Worm (Caenorhabditis elegans): ENCODE data around the gene K08C7.6.

The K08C7.6 gene

ce11 chrIV:10716348-10716747 lies 30.7 kb upstream of the K08C7.6 start, which contains the start of gene ncx-3:
Gene ncx-3, plus strand, starts transcription at chrIV:10716648.
- TF ChIP-seq Y53G8AR.9 (GFP tag; conservative IDR thresholded peaks at IDR 0.05) (no peak), aptf-2 (GFP tag; conservative IDR thresholded peaks at IDR 0.05) (no peak), rec-8 (tag; optimal IDR thresholded peaks at IDR 0.05) (no peak), Y79H2A.3 (GFP tag; conservative IDR thresholded peaks at IDR 0.05) (no peak), akir-1 (GFP tag; optimal IDR thresholded peaks at IDR 0.05) (no peak), tlf-1 (GFP tag; optimal IDR thresholded peaks at IDR 0.05) (no peak), C06A6.2 (GFP tag; conservative IDR thresholded peaks at IDR 0.05) (no peak), lir-1 (GFP tag; conservative IDR thresholded peaks at IDR 0.05) (no peak), F52B5.7 (tag; optimal IDR thresholded peaks at IDR 0.05) (no peak), cebp-1 (GFP tag; IDR thresholded peaks at IDR 0.05) (no peak), cebp-1 (tag; optimal IDR thresholded peaks at IDR 0.05) (no peak), efl-1 (GFP tag; optimal IDR thresholded peaks at IDR 0.05) (no peak), attf-6 (GFP tag; IDR thresholded peaks at IDR 0.05) (no peak), nhr-27 (tag; optimal IDR thresholded peaks at IDR 0.05) (no peak), nfya-2 (GFP tag; IDR thresholded peaks at IDR 0.05) (no peak), nhr-120 (GFP tag; IDR thresholded peaks at IDR 0.05) (no peak), rcor-1 (GFP tag; IDR thresholded peaks at IDR 0.05) (no peak), ceh-100 (GFP tag; IDR thresholded peaks at IDR 0.05) (no peak), F22D6.2 (tag; optimal IDR thresholded peaks at IDR 0.05) (no peak), Y53F4B.3 (GFP tag; IDR thresholded peaks at IDR 0.05) (no peak), B0019.2 (GFP tag; conservative IDR thresholded peaks at IDR 0.05) (no peak)

DNA sequence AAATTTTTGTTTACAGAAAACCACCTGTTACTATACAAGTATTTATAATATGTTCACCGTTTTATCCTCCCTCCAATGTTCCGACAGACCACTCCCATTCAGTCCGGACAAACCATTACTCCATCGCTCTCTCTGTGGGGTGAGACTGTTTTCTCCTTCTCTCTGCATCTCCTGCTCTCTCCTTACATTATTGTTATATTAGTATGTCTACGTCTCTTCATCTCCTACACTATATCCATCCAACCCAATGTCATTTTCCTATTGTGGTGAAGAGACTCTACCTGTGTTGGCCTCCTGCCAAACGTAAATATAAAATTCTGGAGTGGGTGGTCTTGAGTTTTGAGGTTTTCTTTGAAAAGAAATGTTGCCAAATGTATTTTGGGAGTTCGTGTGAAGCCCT lies 28.9 kb upstream of the K08C7.6 start:
- TF ChIP-seq nhr-120 (GFP tag; IDR thresholded peaks at IDR 0.05) (no peak), hmg-1.2 (GFP tag; IDR thresholded peaks at IDR 0.05) (peak; percentile 90), Y53F4B.3 (GFP tag; IDR thresholded peaks at IDR 0.05) (no peak), F37B4.10 (GFP tag; IDR thresholded peaks at IDR 0.05) (no peak), fkh-3 (tag; optimal IDR thresholded peaks at IDR 0.05) (no peak), snpc-4 (GFP tag; optimal IDR thresholded peaks at IDR 0.05) (no peak), snpc-4 (tag; optimal IDR thresholded peaks at IDR 0.05) (no peak), lsl-1 (GFP tag; optimal IDR thresholded peaks at IDR 0.05) (no peak), dpff-1 (tag; optimal IDR thresholded peaks at IDR 0.05) (no peak)

DNA sequence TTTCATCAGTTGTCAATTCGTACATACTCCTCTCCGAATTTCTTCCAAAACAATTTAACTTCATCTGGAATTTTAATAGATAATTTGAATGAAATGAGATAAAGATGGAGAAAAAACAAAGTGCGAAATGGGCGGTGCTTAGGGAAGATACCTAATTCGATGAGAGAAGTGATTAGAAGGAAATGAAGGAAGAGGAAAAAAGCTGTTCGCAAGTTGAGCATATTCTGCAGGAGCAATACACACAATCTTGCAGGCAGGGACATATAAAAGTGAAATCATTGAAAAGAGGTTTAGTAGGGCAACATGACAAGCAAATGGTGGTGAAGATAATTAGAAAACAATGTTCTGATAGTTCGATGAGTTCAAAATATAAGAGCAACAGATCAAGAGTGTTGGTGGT lies 26.1 kb upstream of the K08C7.6 start, which contains the start of gene glb-21:
TSS of gene glb-21 (minus strand) at position 66 of the 400 bp plus-strand sequence.
- no peak for TF ChIP-seq ZK185.1 (tag; optimal IDR thresholded peaks at IDR 0.05; ENCODE audit: poor library complexity, severe bottlenecking)
- no peak for TF ChIP-seq bed-1 (GFP tag; IDR thresholded peaks at IDR 0.05)
- no peak for TF ChIP-seq Y56A3A.18 (GFP tag; IDR thresholded peaks at IDR 0.05)
- TF ChIP-seq nfyb-1 (GFP tag; IDR thresholded peaks at IDR 0.05): no peak
- no peak for TF ChIP-seq B0261.1 (tag; optimal IDR thresholded peaks at IDR 0.05)
- no peak for TF ChIP-seq B0336.3 (GFP tag; IDR thresholded peaks at IDR 0.05)
- no peak for TF ChIP-seq K12H6.12 (tag; optimal IDR thresholded peaks at IDR 0.05)
- no peak for TF ChIP-seq attf-3 (GFP tag; conservative IDR thresholded peaks at IDR 0.05)

- TF ChIP-seq dpff-1 (tag; optimal IDR thresholded peaks at IDR 0.05) (no peak), ZK185.1 (tag; optimal IDR thresholded peaks at IDR 0.05; ENCODE audit: poor library complexity, severe bottlenecking) (no peak), nfya-2 (GFP tag; IDR thresholded peaks at IDR 0.05) (no peak), let-607 (tag; optimal IDR thresholded peaks at IDR 0.05) (no peak), F57A8.1 (GFP tag; optimal IDR thresholded peaks at IDR 0.05) (no peak), let-526 (GFP tag; IDR thresholded peaks at IDR 0.05) (no peak), nfyb-1 (GFP tag; IDR thresholded peaks at IDR 0.05) (no peak), ztf-28 (GFP tag; IDR thresholded peaks at IDR 0.05) (no peak), lsy-27 (tag; optimal IDR thresholded peaks at IDR 0.05; ENCODE audit: borderline replicate concordance, insufficient read depth) (no peak), hlh-12 (tag; optimal IDR thresholded peaks at IDR 0.05) (no peak), snpc-1.3 (tag; optimal IDR thresholded peaks at IDR 0.05; ENCODE audit: insufficient read depth) (no peak), Y67H2A.10 (GFP tag; conservative IDR thresholded peaks at IDR 0.05) (no peak), athp-1 (tag; optimal IDR thresholded peaks at IDR 0.05) (no peak)
Observed at ce11 chrIV:10706090-10706489, 20.4 kb upstream of the K08C7.6 start, which contains the start of gene R102.6. Gene R102.6, minus strand, starts transcription at chrIV:10706190.

Measured in whole organism, young adult.